Fruit fly (Drosophila melanogaster) whole organism, adult: ENCODE data around the gene CG5498.

ENCODE experiments used
- CG11617 ChIP-seq: fragments of 200-800 bp; sonication (Bioruptor generic); optimal IDR thresholded peaks from 2 replicates; lab custom pipeline; 2017; ENCODE audit warnings: mild to moderate bottlenecking, missing biosample characterization, missing genetic modification reagents, missing genetic modification characterization
- CG14711 ChIP-seq: fragments of 200-800 bp; sonication (Bioruptor generic); optimal IDR thresholded peaks from 2 replicates; lab custom pipeline; 2018; ENCODE audit warnings: missing biosample characterization, mild to moderate bottlenecking, missing genetic modification characterization, moderate library complexity
- CG1620 ChIP-seq: fragments of 200-800 bp; sonication (Bioruptor generic); optimal IDR thresholded peaks from 2 replicates; lab custom pipeline; 2016; ENCODE audit warnings: missing biosample characterization, missing genetic modification characterization
- CG33017 ChIP-seq: fragments of 200-800 bp; sonication (Bioruptor generic); optimal IDR thresholded peaks from 2 replicates; lab custom pipeline; 2018; ENCODE audit warnings: missing biosample characterization, mild to moderate bottlenecking, missing genetic modification characterization, moderate library complexity
- CG5204 ChIP-seq: fragments of 200-800 bp; sonication (Bioruptor generic); optimal IDR thresholded peaks from 2 replicates; lab custom pipeline; 2016; ENCODE audit warnings: missing biosample characterization, missing genetic modification characterization
- CG7101 ChIP-seq: fragments of 200-800 bp; sonication (Bioruptor generic); optimal IDR thresholded peaks from 2 replicates; lab custom pipeline; 2018; ENCODE audit warnings: missing biosample characterization, mild to moderate bottlenecking, missing genetic modification characterization, moderate library complexity
- Clk ChIP-seq: fragments of 200-800 bp; sonication (Bioruptor generic); optimal IDR thresholded peaks from 2 replicates; lab custom pipeline; 2017; ENCODE audit warnings: missing biosample characterization, missing genetic modification characterization
- Crg-1 ChIP-seq: fragments of 200-800 bp; sonication (Bioruptor generic); optimal IDR thresholded peaks from 2 replicates; lab custom pipeline; 2016; ENCODE audit warnings: missing biosample characterization, missing genetic modification characterization
- Mnt ChIP-seq: fragments of 200-800 bp; sonication (Bioruptor generic); optimal IDR thresholded peaks from 2 replicates; lab custom pipeline; 2016; ENCODE audit warnings: missing biosample characterization, mild to moderate bottlenecking, missing genetic modification characterization
- bab1 ChIP-seq: fragments of 200-800 bp; sonication (Bioruptor generic); optimal IDR thresholded peaks from 3 replicates; lab custom pipeline; 2019; ENCODE audit warnings: missing biosample characterization, mild to moderate bottlenecking, missing genetic modification characterization, moderate library complexity
- cnc ChIP-seq, 2 experiments: fragments of >200 bp; optimal IDR thresholded peaks; 2 replicates each; lab custom pipeline; 2017
- kay ChIP-seq: fragments of 200-800 bp; sonication (Bioruptor generic); peaks from one replicate; lab custom pipeline; 2016; ENCODE audit warnings: missing biosample characterization, missing genetic modification characterization, borderline replicate concordance
- pad ChIP-seq: fragments of 200-800 bp; sonication (Bioruptor generic); optimal IDR thresholded peaks from 3 replicates; lab custom pipeline; 2017; ENCODE audit warnings: missing biosample characterization, missing genetic modification characterization, mild to moderate bottlenecking, moderate library complexity, missing genetic modification reagents
- toe ChIP-seq: fragments of 200-800 bp; sonication (Bioruptor generic); optimal IDR thresholded peaks from 2 replicates; lab custom pipeline; 2016; ENCODE audit warnings: missing biosample characterization, missing genetic modification characterization

dm6 chr3L:20358212-20358611 is 25.7 kb downstream of the CG5498 start, which contains the start of gene CG5665:
- TF ChIP-seq cnc (optimal IDR thresholded peaks at IDR 0.05; lab: Kevin White, UChicago) (no peak), CG1620 (GFP tag; lab: Kevin White, UChicago) (no peak), Mnt (no peak), Clk (GFP tag; lab: Kevin White, UChicago) (no peak), CG14711 (no peak), kay (GFP tag; lab: Kevin White, UChicago) (no peak), CG11617 (GFP tag; lab: Kevin White, UChicago) (no peak), pad (GFP tag; lab: Kevin White, UChicago) (no peak), bab1 (no peak), CG5204 (GFP tag; lab: Kevin White, UChicago) (no peak), toe (GFP tag; lab: Kevin White, UChicago) (no peak), CG7101 (tag; lab: Kevin White, UChicago) (no peak), CG33017 (tag; lab: Kevin White, UChicago) (no peak), Crg-1 (GFP tag; lab: Kevin White, UChicago) (no peak)
